Worm (Caenorhabditis elegans): ENCODE results near the gene F55A11.1.

F55A11.1 gene

DNA sequence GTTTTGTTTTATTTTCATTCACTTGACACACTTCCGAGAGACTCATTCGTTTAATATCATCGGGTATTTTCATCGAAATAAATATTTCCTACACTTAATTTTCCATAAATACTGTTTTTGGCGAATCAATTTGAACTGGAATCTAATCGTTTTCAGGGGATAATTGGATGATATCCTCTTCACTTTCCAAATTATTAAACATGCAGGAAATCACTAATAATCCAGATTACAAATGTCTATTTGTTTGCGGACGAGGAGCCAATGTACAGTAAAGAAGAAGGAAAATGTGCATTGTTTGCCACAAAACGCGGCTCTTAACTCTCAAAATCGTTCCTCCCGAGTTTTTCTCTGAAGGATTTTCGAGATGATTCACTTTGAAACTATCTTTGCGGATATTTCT, 12.4 kb upstream of the F55A11.1 start, which contains the start of gene F55A11.6:
Gene F55A11.6, plus strand, starts transcription at position 301 of the 400 bp plus-strand sequence.
- TF ChIP-seq nhr-76 (tag; optimal IDR thresholded peaks at IDR 0.05) = no peak
- no peak for TF ChIP-seq nhr-23 (tag; optimal IDR thresholded peaks at IDR 0.05)
- TF ChIP-seq nhr-12 (tag; optimal IDR thresholded peaks at IDR 0.05) = no peak
- TF ChIP-seq lsy-12 (tag; optimal IDR thresholded peaks at IDR 0.05) = no peak
- no peak for TF ChIP-seq skn-1 (tag; optimal IDR thresholded peaks at IDR 0.05)
- no peak for TF ChIP-seq aly-2 (tag; optimal IDR thresholded peaks at IDR 0.05)
- TF ChIP-seq snpc-4 (tag; optimal IDR thresholded peaks at IDR 0.05) = no peak
- no peak for TF ChIP-seq mdl-1 (tag; optimal IDR thresholded peaks at IDR 0.05)
- TF ChIP-seq egl-5 (tag; optimal IDR thresholded peaks at IDR 0.05) = no peak
- TF ChIP-seq unc-62 (GFP tag; optimal IDR thresholded peaks at IDR 0.05) = no peak
- no peak for TF ChIP-seq ceh-16 (tag; optimal IDR thresholded peaks at IDR 0.05)
- TF ChIP-seq ama-1 (optimal IDR thresholded peaks at IDR 0.05) = no peak
- TF ChIP-seq nhr-28 (tag; optimal IDR thresholded peaks at IDR 0.05) = no peak
- no peak for TF ChIP-seq lin-15B (tag; optimal IDR thresholded peaks at IDR 0.05)

DNA sequence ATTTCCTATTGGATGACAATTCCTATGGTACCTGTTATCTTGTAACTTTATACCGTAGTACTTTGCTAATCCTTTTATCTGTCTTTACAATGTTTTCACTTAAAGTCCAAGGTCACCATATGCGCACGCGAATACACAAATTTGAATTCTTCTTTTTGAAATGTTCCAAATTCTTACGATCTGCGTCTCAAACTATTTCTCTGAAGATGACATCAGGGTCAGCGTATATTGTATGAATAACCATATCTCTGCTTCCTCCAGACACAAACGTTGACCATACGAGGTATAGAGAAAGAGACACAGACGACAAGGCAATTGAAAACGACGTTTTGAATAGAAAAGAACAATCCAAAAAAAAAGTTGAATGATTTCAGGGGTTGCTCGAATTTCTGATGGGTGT, 9.7 kb upstream of the F55A11.1 start:
- no peak for TF ChIP-seq unc-62 (GFP tag; optimal IDR thresholded peaks at IDR 0.05)
- TF ChIP-seq nhr-25 (tag; optimal IDR thresholded peaks at IDR 0.05) = peak; percentile 44
- no peak for TF ChIP-seq nfya-1 (tag; optimal IDR thresholded peaks at IDR 0.05; ENCODE audit: insufficient read depth)
- no peak for TF ChIP-seq ZK546.5 (tag; optimal IDR thresholded peaks at IDR 0.05)
- TF ChIP-seq mml-1 (tag; optimal IDR thresholded peaks at IDR 0.05) = no peak
- no peak for TF ChIP-seq ama-1 (optimal IDR thresholded peaks at IDR 0.05)
- no peak for TF ChIP-seq nhr-77 (tag; optimal IDR thresholded peaks at IDR 0.05)
- TF ChIP-seq mdl-1 (tag; optimal IDR thresholded peaks at IDR 0.05) = no peak
- TF ChIP-seq nhr-23 (tag; optimal IDR thresholded peaks at IDR 0.05) = peak; percentile 62
- peak; percentile 8 for TF ChIP-seq elt-2 (tag; optimal IDR thresholded peaks at IDR 0.05)
- TF ChIP-seq nhr-11 (tag; optimal IDR thresholded peaks at IDR 0.05) = no peak
- no peak for TF ChIP-seq lsy-12 (tag; optimal IDR thresholded peaks at IDR 0.05)

DNA sequence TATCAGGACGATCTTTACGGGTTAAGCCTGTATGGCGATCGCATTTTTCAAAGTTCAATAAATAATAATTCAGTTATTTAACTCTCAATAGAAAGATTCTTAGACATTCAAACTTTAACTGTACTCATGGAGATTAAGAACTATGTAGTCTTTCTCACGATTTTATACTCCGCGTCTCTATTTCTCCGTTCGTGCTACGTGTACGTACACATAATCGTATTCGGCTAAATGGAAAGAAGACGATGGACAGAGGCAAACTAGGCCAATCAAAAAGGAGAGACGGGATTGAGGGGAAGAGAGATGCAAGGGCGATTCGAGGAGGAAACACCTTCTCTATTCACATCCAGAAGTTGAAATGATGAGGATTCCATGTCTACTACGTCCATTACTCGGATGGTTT, 9.2 kb upstream of the F55A11.1 start, which contains the start of gene bus-18:
Gene bus-18, plus strand, starts transcription at position 301 of the 400 bp plus-strand sequence.
- TF ChIP-seq nhr-23 (tag; optimal IDR thresholded peaks at IDR 0.05) (peak; percentile 47), skn-1 (tag; optimal IDR thresholded peaks at IDR 0.05) (no peak)

DNA sequence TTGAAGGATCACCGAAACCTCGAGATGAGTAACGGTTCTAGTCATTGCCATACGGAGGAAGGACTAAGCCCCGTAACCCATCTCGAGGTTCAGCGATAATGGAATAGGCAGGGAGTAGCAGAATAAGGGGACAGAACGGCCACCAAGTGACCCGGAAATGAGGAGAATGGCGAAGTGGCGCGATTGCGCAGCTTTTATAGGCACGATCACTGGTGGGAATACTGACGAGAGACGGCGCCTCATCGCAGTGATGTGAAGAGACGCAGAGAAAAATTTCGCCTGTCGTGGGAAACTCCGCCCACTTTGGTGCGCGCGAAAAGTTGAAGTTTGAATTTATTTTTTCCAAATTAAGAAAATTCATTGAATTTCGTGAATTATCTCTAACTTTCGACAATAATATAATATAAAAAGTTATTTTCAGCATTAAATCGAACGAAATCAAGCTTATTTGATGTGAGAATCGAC, 5.9 kb upstream of the F55A11.1 start, which contains the start of gene F55A11.4:
Gene F55A11.4, plus strand, starts transcription at position 415 of the 465 bp plus-strand sequence.
- TF ChIP-seq lin-15B (tag; optimal IDR thresholded peaks at IDR 0.05) (no peak), ZK546.5 (tag; optimal IDR thresholded peaks at IDR 0.05) (no peak), nhr-12 (tag; optimal IDR thresholded peaks at IDR 0.05) (no peak), ztf-4 (tag; optimal IDR thresholded peaks at IDR 0.05) (no peak), nhr-67 (tag; optimal IDR thresholded peaks at IDR 0.05) (no peak), mdl-1 (tag; optimal IDR thresholded peaks at IDR 0.05) (no peak)

DNA sequence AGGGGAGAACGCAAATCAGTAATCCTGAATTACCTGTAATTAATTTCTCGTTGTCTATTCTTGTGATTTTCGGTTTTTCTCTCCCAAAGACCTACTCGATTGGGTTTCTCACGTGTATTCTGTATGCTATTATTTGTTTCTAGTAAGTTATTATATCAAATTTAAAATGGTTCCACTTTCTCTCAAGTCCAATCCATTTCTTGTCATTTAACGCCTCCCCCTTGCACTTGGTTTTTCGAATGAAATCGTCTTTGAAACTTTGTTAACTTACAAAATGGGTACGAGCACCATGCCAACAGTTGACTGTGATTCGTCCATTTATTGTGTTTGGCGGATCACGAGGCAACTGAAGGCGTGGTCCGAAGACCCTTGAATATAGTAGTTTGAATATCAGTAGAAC, 5.5 kb upstream of the F55A11.1 start:
- TF ChIP-seq fos-1 (tag; optimal IDR thresholded peaks at IDR 0.05) = no peak
- TF ChIP-seq lin-39 (tag; optimal IDR thresholded peaks at IDR 0.05) = no peak
- no peak for TF ChIP-seq hmg-11 (tag; optimal IDR thresholded peaks at IDR 0.05)
- TF ChIP-seq elt-1 (tag; optimal IDR thresholded peaks at IDR 0.05) = no peak
- no peak for TF ChIP-seq ZK546.5 (tag; optimal IDR thresholded peaks at IDR 0.05)
- no peak for TF ChIP-seq ceh-16 (tag; optimal IDR thresholded peaks at IDR 0.05)
- TF ChIP-seq nhr-237 (tag; optimal IDR thresholded peaks at IDR 0.05) = no peak
- TF ChIP-seq eor-1 (tag; optimal IDR thresholded peaks at IDR 0.05) = no peak
- no peak for TF ChIP-seq ceh-9 (tag; optimal IDR thresholded peaks at IDR 0.05)

DNA sequence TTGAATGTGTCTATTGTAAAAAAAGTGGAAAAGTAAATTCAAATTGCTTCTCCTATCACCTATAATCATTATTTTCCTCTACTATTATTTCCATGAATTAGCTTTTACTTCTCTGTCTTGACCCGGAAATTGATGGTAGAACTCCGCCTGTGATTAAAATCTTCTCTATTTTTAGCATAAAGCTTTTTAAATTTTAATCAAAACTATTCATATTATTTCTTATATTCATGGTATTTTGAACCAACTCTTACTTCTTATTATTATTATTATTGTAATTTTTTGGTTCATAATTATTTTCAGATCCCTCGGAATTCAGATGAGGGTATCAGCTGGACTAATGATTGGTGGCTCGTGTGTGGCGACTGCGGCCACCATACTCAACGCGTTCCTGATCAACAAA, 2.8 kb upstream of the F55A11.1 start, which contains the start of gene sel-11:
Gene sel-11, plus strand, starts transcription at position 301 of the 400 bp plus-strand sequence.
- TF ChIP-seq elt-1 (tag; optimal IDR thresholded peaks at IDR 0.05) = no peak
- TF ChIP-seq nhr-11 (tag; optimal IDR thresholded peaks at IDR 0.05) = no peak
- TF ChIP-seq egl-27 (tag; optimal IDR thresholded peaks at IDR 0.05) = no peak
- no peak for TF ChIP-seq fos-1 (tag; optimal IDR thresholded peaks at IDR 0.05)
- no peak for TF ChIP-seq mml-1 (tag; optimal IDR thresholded peaks at IDR 0.05)
- no peak for TF ChIP-seq egl-5 (tag; optimal IDR thresholded peaks at IDR 0.05)
- TF ChIP-seq ztf-4 (tag; optimal IDR thresholded peaks at IDR 0.05) = no peak
- TF ChIP-seq nhr-67 (tag; optimal IDR thresholded peaks at IDR 0.05) = no peak
- no peak for TF ChIP-seq nhr-77 (tag; optimal IDR thresholded peaks at IDR 0.05)
- no peak for TF ChIP-seq ztf-11 (tag; optimal IDR thresholded peaks at IDR 0.05)
- no peak for TF ChIP-seq ama-1 (optimal IDR thresholded peaks at IDR 0.05)

Measured in whole organism, L3 larva.